Fruit fly (Drosophila melanogaster): ENCODE results near the gene nht.

The nht gene

dm6 chr2L:15306802-15307201 lies 11.9 kb downstream of the nht start (continued):
- TF ChIP-seq CG33213 (GFP tag; optimal IDR thresholded peaks at IDR 0.05) (no peak), CG10431 (GFP tag; optimal IDR thresholded peaks at IDR 0.05) (no peak), Neu2 (GFP tag; optimal IDR thresholded peaks at IDR 0.05; ENCODE audit: borderline replicate concordance) (no peak), CG18476 (GFP tag; optimal IDR thresholded peaks at IDR 0.05) (no peak), salm (tag; optimal IDR thresholded peaks at IDR 0.05) (no peak), hb (GFP tag; IDR thresholded peaks at IDR 0.05; ENCODE audit: partially characterized antibody) (no peak), mirr (GFP tag; optimal IDR thresholded peaks at IDR 0.05) (no peak), CG10147 (GFP tag; optimal IDR thresholded peaks at IDR 0.05) (no peak), fd3F (GFP tag; optimal IDR thresholded peaks at IDR 0.05) (no peak), bbx (GFP tag; IDR thresholded peaks at IDR 0.05; ENCODE audit: partially characterized antibody) (no peak), CG6654 (GFP tag; optimal IDR thresholded peaks at IDR 0.05) (no peak), sens (GFP tag) (peak; percentile 37), rib (GFP tag; IDR thresholded peaks at IDR 0.05) (no peak), CG34224 (GFP tag; IDR thresholded peaks at IDR 0.05; ENCODE audit: partially characterized antibody) (no peak), CG2116 (GFP tag; optimal IDR thresholded peaks at IDR 0.05) (no peak), BEAF-32 (GFP tag; optimal IDR thresholded peaks at IDR 0.05) (peak; percentile 8), CG3726 (GFP tag; IDR thresholded peaks at IDR 0.05) (no peak)

- no peak for TF ChIP-seq CG16863 (GFP tag; optimal IDR thresholded peaks at IDR 0.05)
- TF ChIP-seq cg (GFP tag; optimal IDR thresholded peaks at IDR 0.05): no peak
- TF ChIP-seq lbe (GFP tag; optimal IDR thresholded peaks at IDR 0.05): peak; percentile 3
- peak; percentile 45 for TF ChIP-seq sens (GFP tag)
- peak; percentile 32; the same call in 1 of the 2 replicates for TF ChIP-seq Drgx (GFP tag; IDR thresholded peaks at IDR 0.05)
- TF ChIP-seq Ets65A (GFP tag): peak; percentile 6
These were observed 14.3 kb downstream of the nht start for dm6 chr2L:15304359-15304758.

dm6 chr2L:15301841-15302240 lies 16.9 kb downstream of the nht start:
- TF ChIP-seq esg (GFP tag; conservative IDR thresholded peaks at IDR 0.05) (peak; percentile 26; the same call in 1 of the 2 replicates), CG17612 (GFP tag; IDR thresholded peaks at IDR 0.05) (no peak), exex (tag; optimal IDR thresholded peaks at IDR 0.05) (no peak)

- TF ChIP-seq CG8281 (tag; optimal IDR thresholded peaks at IDR 0.05): no peak
- TF ChIP-seq pb (GFP tag; optimal IDR thresholded peaks at IDR 0.05): no peak
- no peak for TF ChIP-seq MESR4 (GFP tag; optimal IDR thresholded peaks at IDR 0.05)
- TF ChIP-seq sd (tag; optimal IDR thresholded peaks at IDR 0.05): no peak
- no peak for TF ChIP-seq CG17802 (tag; optimal IDR thresholded peaks at IDR 0.05)
- TF ChIP-seq gsb-n (tag; optimal IDR thresholded peaks at IDR 0.05): no peak
- no peak for TF ChIP-seq Lhr (GFP tag; optimal IDR thresholded peaks at IDR 0.05)
- no peak for TF ChIP-seq Dek (tag; optimal IDR thresholded peaks at IDR 0.05)
- no peak for TF ChIP-seq gcm2 (GFP tag; optimal IDR thresholded peaks at IDR 0.05)
- no peak for TF ChIP-seq bbx (GFP tag; IDR thresholded peaks at IDR 0.05; ENCODE audit: partially characterized antibody)
- TF ChIP-seq sisA (GFP tag; IDR thresholded peaks at IDR 0.05): no peak
- TF ChIP-seq CG8924 (tag; optimal IDR thresholded peaks at IDR 0.05): no peak
- no peak for TF ChIP-seq CG4404 (GFP tag; IDR thresholded peaks at IDR 0.05)
- no peak for TF ChIP-seq CG4424 (GFP tag; optimal IDR thresholded peaks at IDR 0.05)
- no peak for TF ChIP-seq dmrt11E (tag; optimal IDR thresholded peaks at IDR 0.05)
- TF ChIP-seq jing (GFP tag; optimal IDR thresholded peaks at IDR 0.05): no peak
- no peak for TF ChIP-seq unc-4 (GFP tag; IDR thresholded peaks at IDR 0.05; ENCODE audit: partially characterized antibody)
- TF ChIP-seq wor (GFP tag; IDR thresholded peaks at IDR 0.05): no peak
These were observed 21.2 kb downstream of the nht start, which contains the start of gene CG15262 for dm6 chr2L:15297508-15297907. Gene CG15262 (plus strand): TSS chr2L:15297808.

Data from whole organism, embryonic.